Worm (Caenorhabditis elegans) whole organism, late embryonic: ENCODE data around the gene cyp-33C3.

Experiments
- C08G9.2 ChIP-seq: sonication (generic microtip); optimal IDR thresholded peaks from 2 replicates; lab custom pipeline; 2016; ENCODE audit warnings: mild to moderate bottlenecking, missing genetic modification characterization, moderate library complexity, missing compliant biosample characterization
- ceh-31 ChIP-seq: sonication (generic microtip); optimal IDR thresholded peaks from 2 replicates; lab custom pipeline; 2016; ENCODE audit warnings: missing genetic modification characterization, missing compliant biosample characterization

DNA sequence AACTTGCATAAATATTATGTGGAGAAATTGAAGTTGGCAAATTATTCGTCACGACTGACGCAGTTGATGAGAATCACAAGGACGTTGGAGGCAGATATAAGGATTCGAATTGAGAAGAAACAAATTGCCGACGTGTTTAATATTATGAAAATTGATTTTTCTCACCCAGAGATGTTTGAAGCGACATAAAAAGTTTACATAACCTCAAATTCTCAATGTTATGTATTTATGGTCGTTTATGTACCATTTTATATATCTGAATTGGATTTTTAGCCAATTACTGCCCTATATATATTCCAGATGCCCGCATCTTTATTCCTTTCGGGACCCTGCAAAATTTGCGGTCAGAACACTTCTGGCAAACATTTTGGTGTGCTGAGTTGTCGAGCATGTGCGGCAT, 13.8 kb upstream of the cyp-33C3 start, which contains the start of gene nhr-126:
- TF ChIP-seq C08G9.2 (no peak), ceh-31 (tag; lab: Kevin White, UChicago) (no peak)
